Worm (Caenorhabditis elegans) whole organism, mixed stage, embryonic: ENCODE results near the gene yif-1.
A peak's percentile ranks its signal among the peaks of the same experiment; 100 is the strongest.

Experiments used
- M03D4.4 ChIP-seq: sonication (generic microtip); optimal IDR thresholded peaks from 2 replicates; lab custom pipeline; 2017; ENCODE audit warnings: mild to moderate bottlenecking, missing genetic modification characterization, missing compliant biosample characterization
- bed-3 ChIP-seq: fragments of 200-800 bp; sonication (Bioruptor generic); optimal IDR thresholded peaks from 3 replicates; lab custom pipeline; 2018; ENCODE audit warnings: mild to moderate bottlenecking, missing genetic modification characterization, moderate library complexity, missing compliant biosample characterization
- blmp-1 ChIP-seq: fragments of 150-350 bp; optimal IDR thresholded peaks from 2 replicates; lab custom pipeline; 2014; ENCODE audit warnings: missing biosample characterization, missing genetic modification characterization
- ceh-39 ChIP-seq: fragments of 150-350 bp; optimal IDR thresholded peaks from 2 replicates; lab custom pipeline; 2014; ENCODE audit warnings: missing biosample characterization, missing genetic modification characterization
- ceh-43 ChIP-seq: fragments of 200-800 bp; sonication (Bioruptor generic); optimal IDR thresholded peaks from 2 replicates; lab custom pipeline; 2018; ENCODE audit warnings: mild to moderate bottlenecking, missing genetic modification characterization, moderate library complexity, missing compliant biosample characterization
- ceh-83 ChIP-seq: fragments of 200-800 bp; sonication (Bioruptor generic); optimal IDR thresholded peaks from 2 replicates; lab custom pipeline; 2018; ENCODE audit warnings: mild to moderate bottlenecking, missing genetic modification characterization, missing compliant biosample characterization
- ces-1 ChIP-seq: fragments of 150-350 bp; optimal IDR thresholded peaks from 2 replicates; lab custom pipeline; 2014; ENCODE audit warnings: missing biosample characterization, missing genetic modification reagents, missing genetic modification characterization
- cnd-1 ChIP-seq: fragments of 200-800 bp; sonication (Bioruptor generic); optimal IDR thresholded peaks from 2 replicates; lab custom pipeline; 2018; ENCODE audit warnings: mild to moderate bottlenecking, missing genetic modification characterization, missing compliant biosample characterization
- drap-1 ChIP-seq: fragments of 200-800 bp; sonication (Bioruptor generic); optimal IDR thresholded peaks from 3 replicates; lab custom pipeline; 2018; ENCODE audit warnings: mild to moderate bottlenecking, missing genetic modification characterization, missing compliant biosample characterization
- elt-3 ChIP-seq: fragments of 150-350 bp; optimal IDR thresholded peaks from 2 replicates; lab custom pipeline; 2014; ENCODE audit warnings: missing biosample characterization, missing genetic modification characterization
- flh-1 ChIP-seq: fragments of 200-800 bp; sonication (Bioruptor generic); optimal IDR thresholded peaks from 2 replicates; lab custom pipeline; 2018; ENCODE audit warnings: mild to moderate bottlenecking, missing genetic modification characterization, moderate library complexity, missing compliant biosample characterization
- ham-2 ChIP-seq: fragments of 200-800 bp; sonication (Bioruptor generic); optimal IDR thresholded peaks from 2 replicates; lab custom pipeline; 2018; ENCODE audit warnings: mild to moderate bottlenecking, missing genetic modification characterization, missing compliant biosample characterization
- hlh-1 ChIP-seq: fragments of 150-350 bp; optimal IDR thresholded peaks from 2 replicates; lab custom pipeline; 2014; ENCODE audit warnings: missing biosample characterization, missing genetic modification reagents, missing genetic modification characterization
- lin-13 ChIP-seq: fragments of 150-350 bp; optimal IDR thresholded peaks from 2 replicates; lab custom pipeline; 2014; ENCODE audit warnings: missing biosample characterization, missing genetic modification characterization
- lin-32 ChIP-seq: fragments of 200-800 bp; sonication (Bioruptor generic); optimal IDR thresholded peaks from 2 replicates; lab custom pipeline; 2018; ENCODE audit warnings: mild to moderate bottlenecking, missing genetic modification characterization, missing compliant biosample characterization
- lsy-2 ChIP-seq: fragments of 150-350 bp; optimal IDR thresholded peaks from 2 replicates; lab custom pipeline; 2014; ENCODE audit warnings: missing biosample characterization, missing genetic modification characterization
- mab-5 ChIP-seq: fragments of 150-350 bp; optimal IDR thresholded peaks from 2 replicates; lab custom pipeline; 2014; ENCODE audit warnings: missing biosample characterization, missing genetic modification characterization
- mep-1 ChIP-seq: fragments of 150-350 bp; optimal IDR thresholded peaks from 2 replicates; lab custom pipeline; 2017; ENCODE audit warnings: missing biosample characterization, missing genetic modification reagents, missing genetic modification characterization, inconsistent platforms
- mls-2 ChIP-seq: sonication (generic microtip); optimal IDR thresholded peaks from 2 replicates; lab custom pipeline; 2016; ENCODE audit warnings: mild to moderate bottlenecking, missing genetic modification characterization, moderate library complexity, missing compliant biosample characterization
- nhr-12 ChIP-seq: fragments of 150-350 bp; optimal IDR thresholded peaks from 2 replicates; lab custom pipeline; 2014; ENCODE audit warnings: missing biosample characterization, missing genetic modification characterization
- nhr-2 ChIP-seq: fragments of 150-350 bp; optimal IDR thresholded peaks from 2 replicates; lab custom pipeline; 2014; ENCODE audit warnings: missing biosample characterization, missing genetic modification characterization
- nhr-237 ChIP-seq: fragments of 150-350 bp; optimal IDR thresholded peaks from 2 replicates; lab custom pipeline; 2014; ENCODE audit warnings: missing biosample characterization, missing genetic modification characterization
- nhr-28 ChIP-seq: fragments of 150-350 bp; optimal IDR thresholded peaks from 2 replicates; lab custom pipeline; 2014; ENCODE audit warnings: missing biosample characterization, missing genetic modification characterization
- nhr-76 ChIP-seq: sonication (generic microtip); optimal IDR thresholded peaks from 2 replicates; lab custom pipeline; 2017; ENCODE audit warnings: missing biosample characterization, missing genetic modification characterization
- pha-4 ChIP-seq: fragments of 150-350 bp; optimal IDR thresholded peaks from 2 replicates; lab custom pipeline; 2018; ENCODE audit warnings: missing biosample characterization, missing genetic modification reagents, missing genetic modification characterization
- sem-2 ChIP-seq: fragments of 200-800 bp; sonication (Bioruptor generic); optimal IDR thresholded peaks from 2 replicates; lab custom pipeline; 2018; ENCODE audit warnings: mild to moderate bottlenecking, missing genetic modification characterization, missing compliant biosample characterization
- sptf-1 ChIP-seq: sonication (generic microtip); optimal IDR thresholded peaks from 2 replicates; lab custom pipeline; 2017; ENCODE audit warnings: mild to moderate bottlenecking, missing genetic modification characterization, moderate library complexity, missing compliant biosample characterization
- tbx-8 ChIP-seq: fragments of 200-800 bp; sonication (Bioruptor generic); optimal IDR thresholded peaks from 2 replicates; lab custom pipeline; 2018; ENCODE audit warnings: mild to moderate bottlenecking, missing genetic modification characterization, moderate library complexity, missing compliant biosample characterization
- unc-120 ChIP-seq: sonication (generic microtip); optimal IDR thresholded peaks from 2 replicates; lab custom pipeline; 2017; ENCODE audit warnings: missing genetic modification characterization, missing compliant biosample characterization; ENCODE audit not compliant: poor library complexity, severe bottlenecking
- unc-62 ChIP-seq: fragments of 150-350 bp; optimal IDR thresholded peaks from 2 replicates; lab custom pipeline; 2014; ENCODE audit warnings: missing biosample characterization, missing genetic modification reagents, missing genetic modification characterization
- zip-8 ChIP-seq: fragments of 150-350 bp; optimal IDR thresholded peaks from 2 replicates; lab custom pipeline; 2014; ENCODE audit warnings: missing biosample characterization, missing genetic modification characterization
- ztf-11 ChIP-seq: fragments of 150-350 bp; optimal IDR thresholded peaks from 2 replicates; lab custom pipeline; 2014; ENCODE audit warnings: missing biosample characterization, missing genetic modification characterization

Gene yif-1

ce11 chrV:10064221-10064620, 9.5 kb upstream of the yif-1 start, which contains the start of gene fipr-13:
Gene fipr-13 (plus strand): TSS chrV:10064521.
- TF ChIP-seq blmp-1 = no peak
- no peak for TF ChIP-seq ztf-11 (tag; lab: Kevin White, UChicago)
- no peak for TF ChIP-seq unc-62
- no peak for TF ChIP-seq lin-32 (GFP tag; lab: Kevin White, UChicago)
- no peak for TF ChIP-seq nhr-237
- no peak for TF ChIP-seq hlh-1
- no peak for TF ChIP-seq nhr-76
- no peak for TF ChIP-seq ceh-39 (tag; lab: Kevin White, UChicago)
- TF ChIP-seq flh-1 (GFP tag; lab: Kevin White, UChicago) = no peak
- no peak for TF ChIP-seq ces-1 (GFP tag; lab: Kevin White, UChicago)
- no peak for TF ChIP-seq mab-5 (tag; lab: Kevin White, UChicago)
- no peak for TF ChIP-seq sem-2 (GFP tag; lab: Kevin White, UChicago)
- no peak for TF ChIP-seq mls-2 (tag; lab: Kevin White, UChicago)
- no peak for TF ChIP-seq lsy-2
- TF ChIP-seq tbx-8 = no peak
- no peak for TF ChIP-seq nhr-12
- no peak for TF ChIP-seq unc-120 (tag; lab: Kevin White, UChicago)
- no peak for TF ChIP-seq pha-4 (tag; lab: Kevin White, UChicago)
- no peak for TF ChIP-seq nhr-28
- TF ChIP-seq drap-1 (GFP tag; lab: Kevin White, UChicago) = no peak

DNA sequence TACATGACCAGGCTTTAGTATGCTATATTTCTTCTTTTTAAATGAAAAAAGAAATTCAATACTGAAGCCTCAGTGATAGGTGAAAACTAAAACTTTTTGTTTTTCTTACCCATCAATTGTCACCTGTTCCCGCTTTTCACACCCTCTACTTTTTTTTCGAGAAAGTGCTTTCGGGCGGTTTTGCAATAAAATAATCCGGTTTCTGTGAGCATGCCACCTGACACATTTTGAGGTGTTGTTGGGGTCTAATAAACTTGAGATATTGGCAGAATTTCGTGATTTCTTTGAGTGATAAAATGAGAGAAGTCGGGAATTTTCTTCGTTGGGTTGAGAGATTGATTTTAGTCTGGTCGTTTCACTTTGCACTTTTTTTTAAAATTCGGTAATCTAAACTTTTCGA, 5.3 kb upstream of the yif-1 start:
- peak; percentile 4 for TF ChIP-seq unc-120 (tag; lab: Kevin White, UChicago)
- TF ChIP-seq ceh-83 = no peak
- TF ChIP-seq hlh-1 = peak; percentile 68
- no peak for TF ChIP-seq sem-2 (GFP tag; lab: Kevin White, UChicago)

ce11 chrV:10058748-10059147, 4.0 kb upstream of the yif-1 start:
- no peak for TF ChIP-seq ztf-11 (tag; lab: Kevin White, UChicago)
- no peak for TF ChIP-seq nhr-76
- no peak for TF ChIP-seq ceh-43

DNA sequence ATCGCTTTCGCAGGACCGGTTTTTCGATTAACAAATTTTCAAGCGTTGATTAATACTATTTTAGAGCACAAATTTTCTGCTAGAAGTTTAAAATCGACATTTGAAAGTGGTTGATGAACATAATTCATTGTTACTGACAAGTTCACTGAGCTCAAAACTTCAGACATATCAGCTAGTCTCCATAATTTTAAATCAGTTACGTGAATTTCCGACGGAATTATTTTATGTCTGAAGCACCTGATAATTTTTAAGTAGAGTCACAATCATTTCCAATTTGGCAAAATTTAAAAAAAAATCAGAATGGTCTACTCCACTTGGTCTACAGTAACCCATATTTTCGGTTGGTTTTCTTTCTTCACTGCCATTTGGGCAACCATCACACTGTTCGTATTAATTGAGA, 2.9 kb downstream of the yif-1 start, which contains the start of gene str-118:
Gene str-118 (plus strand): TSS at position 301 of the 400 bp plus-strand sequence.
- TF ChIP-seq ces-1 (GFP tag; lab: Kevin White, UChicago) = no peak
- TF ChIP-seq bed-3 (GFP tag; lab: Kevin White, UChicago) = no peak
- no peak for TF ChIP-seq unc-62
- no peak for TF ChIP-seq lin-32 (GFP tag; lab: Kevin White, UChicago)
- TF ChIP-seq mls-2 (tag; lab: Kevin White, UChicago) = no peak
- no peak for TF ChIP-seq sptf-1 (tag; lab: Kevin White, UChicago)
- TF ChIP-seq M03D4.4 = no peak
- no peak for TF ChIP-seq ham-2 (GFP tag; lab: Kevin White, UChicago)
- no peak for TF ChIP-seq ceh-39 (tag; lab: Kevin White, UChicago)
- no peak for TF ChIP-seq cnd-1 (tag; lab: Kevin White, UChicago)
- no peak for TF ChIP-seq lin-13

DNA sequence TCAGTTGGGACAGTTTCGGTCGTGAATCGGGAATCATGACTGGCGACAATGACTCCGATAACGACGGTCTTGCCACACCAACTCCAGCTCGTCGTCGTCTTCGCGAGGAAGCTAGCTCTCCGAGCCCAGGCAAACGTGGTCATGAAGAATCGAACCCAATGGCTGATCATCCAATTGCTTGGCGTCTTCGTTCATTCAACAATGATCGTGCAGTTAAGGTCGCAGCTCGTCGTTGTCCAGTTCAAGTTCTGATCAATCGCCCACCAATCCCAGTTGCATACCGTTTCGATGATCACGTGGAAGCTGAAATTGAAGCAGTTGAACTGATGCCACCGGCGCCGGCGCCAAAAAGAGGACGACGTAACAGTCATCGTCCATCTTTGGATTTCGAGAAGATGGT, 7.5 kb downstream of the yif-1 start:
- TF ChIP-seq nhr-28 (no peak), zip-8 (tag; lab: Kevin White, UChicago) (no peak), M03D4.4 (no peak), ztf-11 (tag; lab: Kevin White, UChicago) (no peak), elt-3 (tag; lab: Kevin White, UChicago) (no peak)
- TF ChIP-seq, all 35 proteins: peak for 0

ce11 chrV:10046503-10046902, 8.2 kb downstream of the yif-1 start:
- TF ChIP-seq ces-1 (GFP tag; lab: Kevin White, UChicago) = peak; percentile 10
- no peak for TF ChIP-seq cnd-1 (tag; lab: Kevin White, UChicago)
- TF ChIP-seq, all 35 proteins: peak for 1

DNA sequence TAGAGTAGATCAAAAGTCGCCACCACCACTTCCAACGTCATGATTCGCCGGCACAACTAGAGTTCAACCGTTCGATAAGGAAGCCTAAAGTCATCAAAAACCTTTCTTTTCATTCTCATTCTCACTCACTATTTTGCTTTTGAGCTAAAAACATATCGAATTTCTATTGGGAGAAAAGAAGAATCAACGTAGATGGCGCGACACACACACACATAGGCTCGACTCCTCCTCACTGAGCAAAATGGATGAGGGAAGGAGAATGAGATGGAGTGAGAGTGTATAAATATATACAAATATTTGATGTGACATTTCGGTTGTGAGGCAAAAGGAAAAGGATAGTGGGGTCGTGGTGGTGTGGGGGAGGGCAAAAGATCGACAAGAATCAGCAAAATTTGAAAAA, 10.0 kb downstream of the yif-1 start:
- TF ChIP-seq lin-32 (GFP tag; lab: Kevin White, UChicago) (no peak), sptf-1 (tag; lab: Kevin White, UChicago) (no peak), sem-2 (GFP tag; lab: Kevin White, UChicago) (no peak), ham-2 (GFP tag; lab: Kevin White, UChicago) (no peak), tbx-8 (no peak), mep-1 (tag; lab: Kevin White, UChicago) (no peak), ceh-39 (tag; lab: Kevin White, UChicago) (no peak), nhr-12 (no peak), nhr-2 (tag; lab: Kevin White, UChicago) (no peak), mls-2 (tag; lab: Kevin White, UChicago) (no peak), M03D4.4 (no peak), ces-1 (GFP tag; lab: Kevin White, UChicago) (no peak), lin-13 (no peak), mab-5 (tag; lab: Kevin White, UChicago) (no peak), ceh-83 (no peak), drap-1 (GFP tag; lab: Kevin White, UChicago) (no peak), ceh-43 (no peak), cnd-1 (tag; lab: Kevin White, UChicago) (no peak), lsy-2 (no peak)
